Worm (Caenorhabditis elegans) whole organism, young adult: ENCODE results near the gene ketn-1.

Experiments
- C17E4.6 ChIP-seq: fragments of 200-800 bp; sonication (Bioruptor generic); IDR thresholded peaks from 2 replicates; pipeline ENCODE4 v1.3.6; 2022; ENCODE audit warnings: missing genetic modification reagents, missing genetic modification characterization, missing compliant biosample characterization
- D2030.7 ChIP-seq: fragments of 200-800 bp; sonication (Bioruptor generic); IDR thresholded peaks from 2 replicates; pipeline ENCODE4 v1.3.6; 2022; ENCODE audit warnings: missing genetic modification reagents, missing genetic modification characterization, missing compliant biosample characterization
- F22D6.2 ChIP-seq: sonication (generic microtip); optimal IDR thresholded peaks from 2 replicates; lab custom pipeline; 2016; ENCODE audit warnings: mild to moderate bottlenecking, missing genetic modification characterization, missing compliant biosample characterization
- F37B4.10 ChIP-seq: fragments of 200-800 bp; sonication (Bioruptor generic); IDR thresholded peaks from 2 replicates; pipeline ENCODE4 v1.3.6; 2022; ENCODE audit warnings: missing genetic modification characterization, missing compliant biosample characterization
- T07F8.4 ChIP-seq: sonication (generic microtip); optimal IDR thresholded peaks from 2 replicates; lab custom pipeline; 2016; ENCODE audit warnings: mild to moderate bottlenecking, missing genetic modification characterization, moderate library complexity, missing compliant biosample characterization
- Y56A3A.18 ChIP-seq: fragments of 200-800 bp; sonication (Bioruptor generic); IDR thresholded peaks from 2 replicates; pipeline ENCODE4 v1.3.6; 2022; ENCODE audit warnings: missing genetic modification reagents, missing genetic modification characterization, missing compliant biosample characterization
- Y67H2A.10 ChIP-seq: fragments of 200-800 bp; sonication (Bioruptor generic); conservative IDR thresholded peaks from 2 replicates; pipeline ENCODE4 v1.3.6; 2022; ENCODE audit warnings: missing genetic modification reagents, missing genetic modification characterization, missing compliant biosample characterization
- akir-1 ChIP-seq: fragments of 200-800 bp; sonication (Bioruptor generic); optimal IDR thresholded peaks from 2 replicates; lab custom pipeline; 2018; ENCODE audit warnings: mild to moderate bottlenecking, missing genetic modification characterization, moderate library complexity, missing compliant biosample characterization
- aptf-3 ChIP-seq: fragments of 200-800 bp; sonication (Bioruptor generic); IDR thresholded peaks from 2 replicates; pipeline ENCODE4 v1.3.6; 2022; ENCODE audit warnings: missing genetic modification characterization, missing compliant biosample characterization
- atf-7 ChIP-seq: sonication (generic microtip); optimal IDR thresholded peaks from 2 replicates; lab custom pipeline; 2017; ENCODE audit warnings: mild to moderate bottlenecking, missing genetic modification characterization, missing compliant biosample characterization
- cebp-1 ChIP-seq, 2 experiments: fragments of 200-800 bp in 1 of 2; sonication (Bioruptor generic) in 1 of 2; sonication (generic microtip) in 1 of 2; IDR thresholded peaks in 1 of 2; optimal IDR thresholded peaks in 1 of 2; 2 replicates each; pipeline versions ENCODE4 v1.3.6 to Lab custom; 2017 to 2022; ENCODE audit warnings: missing compliant biosample characterization in 2 of 2, missing genetic modification characterization in 2 of 2, mild to moderate bottlenecking in 1 of 2, missing genetic modification reagents in 1 of 2, moderate library complexity in 1 of 2
- cebp-2 ChIP-seq: fragments of 200-800 bp; sonication (Bioruptor generic); IDR thresholded peaks from 2 replicates; pipeline ENCODE4 v1.3.6; 2022; ENCODE audit warnings: missing genetic modification characterization, missing compliant biosample characterization
- ceh-27 ChIP-seq: fragments of 200-800 bp; sonication (Bioruptor generic); optimal IDR thresholded peaks from 2 replicates; lab custom pipeline; 2018; ENCODE audit warnings: mild to moderate bottlenecking, missing genetic modification characterization, moderate library complexity, missing compliant biosample characterization
- egl-18 ChIP-seq: fragments of 200-800 bp; sonication (Bioruptor generic); IDR thresholded peaks from 2 replicates; pipeline ENCODE4 v1.3.6; 2022; ENCODE audit warnings: missing genetic modification reagents, missing genetic modification characterization, missing compliant biosample characterization
- hmg-1.2 ChIP-seq: fragments of 200-800 bp; sonication (Bioruptor generic); IDR thresholded peaks from 2 replicates; pipeline ENCODE4 v1.3.6; 2022; ENCODE audit warnings: missing genetic modification reagents, missing genetic modification characterization, missing compliant biosample characterization
- hmg-20 ChIP-seq: fragments of 200-800 bp; sonication (Bioruptor generic); IDR thresholded peaks from 2 replicates; pipeline ENCODE4 v1.3.6; 2022; ENCODE audit warnings: missing genetic modification reagents, missing genetic modification characterization, missing compliant biosample characterization
- hrde-1 ChIP-seq: sonication (generic microtip); optimal IDR thresholded peaks from 2 replicates; lab custom pipeline; 2016; ENCODE audit warnings: missing genetic modification characterization, mild to moderate bottlenecking, missing compliant biosample characterization, moderate library complexity, missing genotype, missing genetic modification reagents, borderline replicate concordance
- let-607 ChIP-seq, 2 experiments: fragments of 200-800 bp in 1 of 2; sonication (Bioruptor generic) in 1 of 2; sonication (generic microtip) in 1 of 2; optimal IDR thresholded peaks; 2 replicates each; lab custom pipeline; 2016 to 2018; ENCODE audit warnings: mild to moderate bottlenecking in 2 of 2, missing compliant biosample characterization in 2 of 2, missing genetic modification characterization in 2 of 2, moderate library complexity in 2 of 2, missing genotype in 1 of 2
- lin-26 ChIP-seq: fragments of 200-800 bp; sonication (Bioruptor generic); IDR thresholded peaks from 2 replicates; pipeline ENCODE4 v1.3.6; 2022; ENCODE audit warnings: missing genetic modification reagents, missing genetic modification characterization, missing compliant biosample characterization
- lin-35 ChIP-seq, 3 experiments: fragments of 150-350 bp in 2 of 3; sonication (generic microtip) in 1 of 3; optimal IDR thresholded peaks; 2 replicates each; lab custom pipeline; 2014 to 2018; ENCODE audit warnings: missing biosample characterization in 3 of 3, missing genetic modification characterization in 3 of 3, missing genetic modification reagents in 3 of 3
- lin-54 ChIP-seq: fragments of 200-800 bp; sonication (Bioruptor generic); optimal IDR thresholded peaks from 2 replicates; lab custom pipeline; 2018; ENCODE audit warnings: mild to moderate bottlenecking, missing genetic modification characterization, missing compliant biosample characterization
- madf-8 ChIP-seq: fragments of 200-800 bp; sonication (Bioruptor generic); conservative IDR thresholded peaks from 2 replicates; pipeline ENCODE4 v1.3.6; 2022; ENCODE audit warnings: missing genetic modification reagents, missing genetic modification characterization, missing compliant biosample characterization
- mcd-1 ChIP-seq: fragments of 200-800 bp; sonication (Bioruptor generic); IDR thresholded peaks from 2 replicates; pipeline ENCODE4 v1.3.6; 2022; ENCODE audit warnings: missing genetic modification reagents, missing genetic modification characterization, missing compliant biosample characterization
- nfya-2 ChIP-seq: fragments of 200-800 bp; sonication (Bioruptor generic); IDR thresholded peaks from 2 replicates; pipeline ENCODE4 v1.3.6; 2022; ENCODE audit warnings: missing genetic modification reagents, missing genetic modification characterization, missing compliant biosample characterization
- nfyb-1 ChIP-seq: fragments of 200-800 bp; sonication (Bioruptor generic); IDR thresholded peaks from 2 replicates; pipeline ENCODE4 v1.3.6; 2022; ENCODE audit warnings: missing genetic modification reagents, missing genetic modification characterization, missing compliant biosample characterization
- nhr-80 ChIP-seq: sonication (generic microtip); optimal IDR thresholded peaks from 2 replicates; lab custom pipeline; 2016; ENCODE audit warnings: missing genetic modification characterization, missing compliant biosample characterization
- nhr-90 ChIP-seq: sonication (generic microtip); optimal IDR thresholded peaks from 2 replicates; lab custom pipeline; 2016; ENCODE audit warnings: missing genotype, mild to moderate bottlenecking, missing genetic modification characterization, missing compliant biosample characterization
- sdz-38 ChIP-seq: sonication (generic microtip); optimal IDR thresholded peaks from 2 replicates; lab custom pipeline; 2016; ENCODE audit warnings: missing genotype, missing genetic modification characterization, missing compliant biosample characterization
- sea-2 ChIP-seq: fragments of 200-800 bp; sonication (Bioruptor generic); IDR thresholded peaks from 2 replicates; pipeline ENCODE4 v1.3.6; 2022; ENCODE audit warnings: missing genetic modification characterization, missing compliant biosample characterization
- snpc-3.4 ChIP-seq: sonication (generic microtip); optimal IDR thresholded peaks from 2 replicates; lab custom pipeline; 2017; ENCODE audit warnings: missing genetic modification characterization, mild to moderate bottlenecking, missing compliant biosample characterization, antibody characterized with exemption, moderate library complexity, missing genotype, missing genetic modification reagents
- zfh-2 ChIP-seq: fragments of 200-800 bp; sonication (Bioruptor generic); conservative IDR thresholded peaks from 2 replicates; pipeline ENCODE4 v1.3.6; 2022; ENCODE audit warnings: missing genetic modification reagents, missing genetic modification characterization, missing compliant biosample characterization
- zim-3 ChIP-seq: sonication (generic microtip); optimal IDR thresholded peaks from 2 replicates; lab custom pipeline; 2017; ENCODE audit warnings: mild to moderate bottlenecking, missing genetic modification characterization, moderate library complexity, missing compliant biosample characterization
- ztf-26 ChIP-seq: sonication (generic microtip); optimal IDR thresholded peaks from 2 replicates; lab custom pipeline; 2017; ENCODE audit warnings: missing genetic modification characterization, missing compliant biosample characterization
- ztf-28 ChIP-seq: fragments of 200-800 bp; sonication (Bioruptor generic); IDR thresholded peaks from 2 replicates; pipeline ENCODE4 v1.3.6; 2022; ENCODE audit warnings: missing genetic modification reagents, missing genetic modification characterization, missing compliant biosample characterization

The ketn-1 gene

ce11 chrV:2818117-2818516 lies 10.5 kb upstream of the ketn-1 start, which contains the start of gene srt-34:
TSS of gene srt-34 (minus strand) at chrV:2818217.
- TF ChIP-seq nfya-2 (GFP tag; lab: Robert Waterston, UW) (no peak), ztf-26 (tag; lab: Kevin White, UChicago) (no peak), ceh-27 (GFP tag; lab: Kevin White, UChicago) (no peak), Y67H2A.10 (GFP tag; lab: Robert Waterston, UW) (no peak), nhr-90 (no peak), egl-18 (GFP tag; lab: Robert Waterston, UW) (no peak)

- no peak for TF ChIP-seq ztf-26 (tag; lab: Kevin White, UChicago)
- no peak for TF ChIP-seq hrde-1 (tag; lab: Kevin White, UChicago)
- TF ChIP-seq lin-35 (GFP tag; optimal IDR thresholded peaks at IDR 0.05; lab: Kevin White, UChicago), result no peak
- TF ChIP-seq zfh-2 (GFP tag; lab: Robert Waterston, UW), result no peak
- TF ChIP-seq ztf-28 (GFP tag; lab: Robert Waterston, UW), result no peak
- no peak for TF ChIP-seq lin-26 (GFP tag; lab: Robert Waterston, UW)
- TF ChIP-seq C17E4.6 (GFP tag; lab: Robert Waterston, UW), result no peak
- no peak for TF ChIP-seq mcd-1
- no peak for TF ChIP-seq let-607 (tag; optimal IDR thresholded peaks at IDR 0.05; lab: Kevin White, UChicago)
- TF ChIP-seq atf-7 (tag; lab: Kevin White, UChicago), result no peak
- no peak for TF ChIP-seq F22D6.2 (tag; lab: Kevin White, UChicago)
- TF ChIP-seq sea-2, result no peak
- no peak for TF ChIP-seq F37B4.10
- TF ChIP-seq nfyb-1 (GFP tag; lab: Robert Waterston, UW), result no peak
- TF ChIP-seq lin-54, result no peak
- no peak for TF ChIP-seq madf-8
- TF ChIP-seq hmg-20 (GFP tag; lab: Robert Waterston, UW), result no peak
Observed at ce11 chrV:2815956-2816355, 8.3 kb upstream of the ketn-1 start, which contains the start of gene F54E2.5. TSS of gene F54E2.5 (minus strand) at chrV:2816056.

- TF ChIP-seq Y56A3A.18 (no peak), F37B4.10 (no peak), D2030.7 (no peak), hmg-1.2 (GFP tag; lab: Robert Waterston, UW) (no peak), snpc-3.4 (no peak), cebp-2 (GFP tag; lab: Robert Waterston, UW) (no peak), akir-1 (no peak), T07F8.4 (tag; lab: Kevin White, UChicago) (no peak), zim-3 (tag; lab: Kevin White, UChicago) (no peak), nhr-90 (no peak), sdz-38 (tag; lab: Kevin White, UChicago) (no peak), aptf-3 (GFP tag; lab: Robert Waterston, UW) (no peak)
Observed at ce11 chrV:2813856-2814255, 6.2 kb upstream of the ketn-1 start, which contains the start of gene F54E2.9. TSS of gene F54E2.9 (minus strand) at chrV:2813987.

ce11 chrV:2810164-2810563 lies 2.5 kb upstream of the ketn-1 start, which contains the start of gene F54E2.1:
TSS of gene F54E2.1 (plus strand) at chrV:2810398.
- TF ChIP-seq nhr-80 (peak; percentile 82), cebp-1 (GFP tag; IDR thresholded peaks at IDR 0.05; lab: Robert Waterston, UW) (peak; percentile 87), cebp-1 (tag; optimal IDR thresholded peaks at IDR 0.05; lab: Kevin White, UChicago) (no peak), ztf-28 (GFP tag; lab: Robert Waterston, UW) (no peak)
